Fruit fly (Drosophila melanogaster) Kc167 (cell line): Measurements from ENCODE around the gene CG33927.

Experiments
- Myc ChIP-seq: fragments of >200 bp; optimal IDR thresholded peaks from 2 replicates; lab custom pipeline; 2017; ENCODE audit warnings: missing external identifiers
- Sin3A ChIP-seq: fragments of >200 bp; optimal IDR thresholded peaks from 2 replicates; lab custom pipeline; 2018; ENCODE audit warnings: missing external identifiers
- h ChIP-seq: fragments of >200 bp; optimal IDR thresholded peaks from 3 replicates; lab custom pipeline; 2018; ENCODE audit warnings: missing external identifiers
- insv ChIP-seq: fragments of >200 bp; optimal IDR thresholded peaks from 3 replicates; lab custom pipeline; 2018; ENCODE audit warnings: missing external identifiers
- psq ChIP-seq: fragments of >200 bp; optimal IDR thresholded peaks from 2 replicates; lab custom pipeline; 2017; ENCODE audit warnings: missing external identifiers
- ttk ChIP-seq: sonication (Bioruptor generic); optimal IDR thresholded peaks from 2 replicates; lab custom pipeline; 2017; ENCODE audit warnings: missing external identifiers

The CG33927 gene

dm6 chr3R:4690508-4690907 lies at the start of gene CG33927:
TSS of gene CG33927 (minus strand) at chr3R:4690608.
- TF ChIP-seq h (lab: Kevin White, UChicago): no peak
- no peak for TF ChIP-seq psq (lab: Kevin White, UChicago)
- no peak for TF ChIP-seq Sin3A (lab: Kevin White, UChicago)

- TF ChIP-seq psq (lab: Kevin White, UChicago) (no peak), h (lab: Kevin White, UChicago) (no peak), Sin3A (lab: Kevin White, UChicago) (no peak)
These were observed 49.4 kb upstream of the CG33927 start for dm6 chr3R:4739492-4740431.

dm6 chr3R:4739192-4739491 lies 48.7 kb upstream of the CG33927 start:
- TF ChIP-seq Myc (no peak), Sin3A (lab: Kevin White, UChicago) (no peak), h (lab: Kevin White, UChicago) (no peak), ttk (lab: Kevin White, UChicago) (no peak), psq (lab: Kevin White, UChicago) (no peak), insv (no peak)

dm6 chr3R:4738494-4739191 lies 48.2 kb upstream of the CG33927 start:
- no peak for TF ChIP-seq h (lab: Kevin White, UChicago)
- TF ChIP-seq Myc: no peak
- no peak for TF ChIP-seq insv
- TF ChIP-seq psq (lab: Kevin White, UChicago): no peak
- TF ChIP-seq Sin3A (lab: Kevin White, UChicago): no peak

dm6 chr3R:4731828-4732657 lies 41.6 kb upstream of the CG33927 start, which contains the start of gene Nep2:
TSS of gene Nep2 (minus strand) at chr3R:4731878.
- TF ChIP-seq Myc: no peak
- no peak for TF ChIP-seq insv
- no peak for TF ChIP-seq h (lab: Kevin White, UChicago)
- no peak for TF ChIP-seq Sin3A (lab: Kevin White, UChicago)
- no peak for TF ChIP-seq psq (lab: Kevin White, UChicago)
- TF ChIP-seq ttk (lab: Kevin White, UChicago): no peak

- TF ChIP-seq ttk (lab: Kevin White, UChicago): no peak
- TF ChIP-seq Sin3A (lab: Kevin White, UChicago): no peak
- TF ChIP-seq psq (lab: Kevin White, UChicago): no peak
- no peak for TF ChIP-seq Myc
- no peak for TF ChIP-seq h (lab: Kevin White, UChicago)
- TF ChIP-seq insv: no peak
These were observed 40.6 kb upstream of the CG33927 start for dm6 chr3R:4731006-4731405.

- TF ChIP-seq psq (lab: Kevin White, UChicago) (no peak), Myc (no peak), h (lab: Kevin White, UChicago) (no peak), ttk (lab: Kevin White, UChicago) (no peak), insv (no peak), Sin3A (lab: Kevin White, UChicago) (no peak)
These were observed 38.0 kb upstream of the CG33927 start for dm6 chr3R:4728448-4728847.

- no peak for TF ChIP-seq Myc
- no peak for TF ChIP-seq insv
- no peak for TF ChIP-seq ttk (lab: Kevin White, UChicago)
- TF ChIP-seq psq (lab: Kevin White, UChicago): no peak
- no peak for TF ChIP-seq h (lab: Kevin White, UChicago)
- no peak for TF ChIP-seq Sin3A (lab: Kevin White, UChicago)
These were observed 36.4 kb upstream of the CG33927 start for dm6 chr3R:4726796-4727195.

- TF ChIP-seq ttk (lab: Kevin White, UChicago) (no peak), Myc (no peak), psq (lab: Kevin White, UChicago) (no peak), Sin3A (lab: Kevin White, UChicago) (no peak)
These were observed 35.9 kb upstream of the CG33927 start for dm6 chr3R:4726294-4726693.

- TF ChIP-seq Sin3A (lab: Kevin White, UChicago) (no peak), psq (lab: Kevin White, UChicago) (no peak), h (lab: Kevin White, UChicago) (no peak), insv (no peak), ttk (lab: Kevin White, UChicago) (no peak), Myc (no peak)
These were observed 34.9 kb upstream of the CG33927 start for dm6 chr3R:4725349-4725748.

dm6 chr3R:4724323-4724832 lies 34.0 kb upstream of the CG33927 start:
- TF ChIP-seq insv: no peak
- no peak for TF ChIP-seq h (lab: Kevin White, UChicago)

- TF ChIP-seq insv (no peak), h (lab: Kevin White, UChicago) (no peak), Sin3A (lab: Kevin White, UChicago) (no peak), psq (lab: Kevin White, UChicago) (no peak), ttk (lab: Kevin White, UChicago) (no peak), Myc (no peak)
These were observed 27.2 kb upstream of the CG33927 start for dm6 chr3R:4717586-4717985.
